Worm (Caenorhabditis elegans): ENCODE measurements around the gene F37C12.21.

ce11 chrIII:7234148-7234547, 46.0 kb downstream of the F37C12.21 start, which contains the start of gene ndus-8:
- TF ChIP-seq T22C8.4 (GFP tag; IDR thresholded peaks at IDR 0.05) (no peak), tab-1 (GFP tag; IDR thresholded peaks at IDR 0.05) (no peak), ztf-23 (GFP tag; IDR thresholded peaks at IDR 0.05) (no peak), klf-2 (GFP tag; conservative IDR thresholded peaks at IDR 0.05) (no peak), med-1 (GFP tag; optimal IDR thresholded peaks at IDR 0.05; ENCODE audit: insufficient read depth) (no peak), ztf-29 (GFP tag; IDR thresholded peaks at IDR 0.05) (no peak), cog-1 (tag; optimal IDR thresholded peaks at IDR 0.05) (peak; percentile 21)
